Fruit fly (Drosophila melanogaster): ENCODE data around the gene CG15717.

DNA sequence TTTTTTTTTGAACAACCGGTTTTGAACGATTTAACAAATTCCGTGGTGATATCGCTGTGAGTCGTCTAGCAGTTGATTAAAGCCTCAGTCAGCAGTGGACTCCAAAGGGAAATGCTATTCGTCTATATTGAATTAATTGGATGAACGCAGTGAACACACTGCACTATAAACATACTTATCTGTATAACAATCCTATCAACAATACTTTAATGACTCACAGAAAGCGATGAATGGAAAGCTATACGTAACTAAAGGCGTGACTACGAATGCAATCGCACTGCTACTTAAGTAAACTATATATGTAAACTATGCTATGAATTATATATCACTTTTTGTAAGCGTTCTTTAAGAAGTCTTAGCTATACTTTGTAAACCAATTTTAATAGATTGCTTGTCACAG, 3.2 kb upstream of the CG15717 start:
- TF ChIP-seq pan (optimal IDR thresholded peaks at IDR 0.05) (no peak), usp (GFP tag; optimal IDR thresholded peaks at IDR 0.05) (no peak)

All from whole organism.